Worm (Caenorhabditis elegans) whole organism, L2 larva: Measurements from ENCODE around the gene K04D7.6.

Source experiments
- C34F6.9 ChIP-seq: fragments of 150-350 bp; optimal IDR thresholded peaks from 2 replicates; lab custom pipeline; 2014; ENCODE audit warnings: missing biosample characterization, missing genetic modification characterization
- F13H6.1 ChIP-seq: sonication (generic microtip); optimal IDR thresholded peaks from 2 replicates; lab custom pipeline; 2016; ENCODE audit warnings: missing genetic modification characterization, missing compliant biosample characterization
- R02D3.7 ChIP-seq: fragments of 150-350 bp; optimal IDR thresholded peaks from 2 replicates; lab custom pipeline; 2014; ENCODE audit warnings: missing biosample characterization, missing genetic modification characterization
- Y55F3AM.14 ChIP-seq: fragments of 200-800 bp; sonication (Bioruptor generic); optimal IDR thresholded peaks from 2 replicates; lab custom pipeline; 2018; ENCODE audit warnings: mild to moderate bottlenecking, missing genetic modification characterization, missing compliant biosample characterization
- ZK546.5 ChIP-seq: sonication (generic microtip); optimal IDR thresholded peaks from 2 replicates; lab custom pipeline; 2017; ENCODE audit warnings: missing biosample characterization, missing genetic modification characterization
- alr-1 ChIP-seq: fragments of 150-350 bp; optimal IDR thresholded peaks from 2 replicates; lab custom pipeline; 2014; ENCODE audit warnings: missing biosample characterization, missing genetic modification characterization
- aly-2 ChIP-seq: fragments of 150-350 bp; optimal IDR thresholded peaks from 2 replicates; lab custom pipeline; 2014; ENCODE audit warnings: missing biosample characterization, missing genetic modification characterization
- ama-1 ChIP-seq: fragments of 150-350 bp; optimal IDR thresholded peaks from 2 replicates; lab custom pipeline; 2018; ENCODE audit warnings: inconsistent platforms
- ceh-16 ChIP-seq: fragments of 150-350 bp; optimal IDR thresholded peaks from 2 replicates; lab custom pipeline; 2014; ENCODE audit warnings: missing biosample characterization, missing genetic modification characterization
- ceh-82 ChIP-seq: fragments of 150-350 bp; optimal IDR thresholded peaks from 2 replicates; lab custom pipeline; 2014; ENCODE audit warnings: missing biosample characterization, missing genetic modification characterization
- dmd-4 ChIP-seq: sonication (generic microtip); optimal IDR thresholded peaks from 2 replicates; lab custom pipeline; 2017; ENCODE audit warnings: missing biosample characterization, missing genetic modification characterization
- egl-27 ChIP-seq: sonication (generic microtip); optimal IDR thresholded peaks from 3 replicates; lab custom pipeline; 2017; ENCODE audit warnings: missing biosample characterization, missing genetic modification reagents, missing genetic modification characterization
- elt-3 ChIP-seq: sonication (generic microtip); optimal IDR thresholded peaks from 2 replicates; lab custom pipeline; 2017; ENCODE audit warnings: missing biosample characterization, missing genetic modification characterization
- fos-1 ChIP-seq: fragments of 150-350 bp; optimal IDR thresholded peaks from 2 replicates; lab custom pipeline; 2014; ENCODE audit warnings: missing biosample characterization, missing genetic modification characterization
- gmeb-1 ChIP-seq: fragments of 150-350 bp; optimal IDR thresholded peaks from 2 replicates; lab custom pipeline; 2014; ENCODE audit warnings: missing biosample characterization, missing genetic modification characterization
- lin-11 ChIP-seq: fragments of 150-350 bp; sonication (generic microtip); optimal IDR thresholded peaks from 2 replicates; lab custom pipeline; 2014; ENCODE audit warnings: missing biosample characterization, missing genetic modification characterization, inconsistent platforms, mixed read lengths
- lin-13 ChIP-seq: fragments of 150-350 bp; optimal IDR thresholded peaks from 2 replicates; lab custom pipeline; 2014; ENCODE audit warnings: missing biosample characterization, missing genetic modification reagents, missing genetic modification characterization
- lin-39 ChIP-seq: fragments of 150-350 bp; optimal IDR thresholded peaks from 2 replicates; lab custom pipeline; 2014; ENCODE audit warnings: missing biosample characterization, missing genetic modification reagents, missing genetic modification characterization
- mbf-1 ChIP-seq: sonication (generic microtip); optimal IDR thresholded peaks from 2 replicates; lab custom pipeline; 2017; ENCODE audit warnings: missing biosample characterization, missing genetic modification characterization
- mdl-1 ChIP-seq, 2 experiments: fragments of 150-350 bp in 1 of 2; sonication (generic microtip) in 1 of 2; optimal IDR thresholded peaks; 2 replicates each; lab custom pipeline; 2017; ENCODE audit warnings: missing biosample characterization in 2 of 2, missing genetic modification characterization in 2 of 2
- nhr-11 ChIP-seq: fragments of 150-350 bp; optimal IDR thresholded peaks from 2 replicates; lab custom pipeline; 2014; ENCODE audit warnings: missing biosample characterization, missing genetic modification characterization
- nhr-12 ChIP-seq: fragments of 150-350 bp; optimal IDR thresholded peaks from 2 replicates; lab custom pipeline; 2014; ENCODE audit warnings: missing biosample characterization, missing genetic modification characterization
- nhr-129 ChIP-seq: fragments of 150-350 bp; optimal IDR thresholded peaks from 2 replicates; lab custom pipeline; 2014; ENCODE audit warnings: missing biosample characterization, missing genetic modification characterization
- nhr-21 ChIP-seq: fragments of 150-350 bp; optimal IDR thresholded peaks from 2 replicates; lab custom pipeline; 2014; ENCODE audit warnings: missing biosample characterization, missing genetic modification characterization
- nhr-237 ChIP-seq: fragments of 150-350 bp; optimal IDR thresholded peaks from 2 replicates; lab custom pipeline; 2014; ENCODE audit warnings: missing biosample characterization, missing genetic modification characterization
- nhr-25 ChIP-seq: fragments of 150-350 bp; sonication (generic microtip); optimal IDR thresholded peaks from 3 replicates; lab custom pipeline; 2014; ENCODE audit warnings: missing biosample characterization, missing genetic modification characterization
- nhr-6 ChIP-seq: fragments of 150-350 bp; optimal IDR thresholded peaks from 2 replicates; lab custom pipeline; 2014; ENCODE audit warnings: missing biosample characterization, missing genetic modification characterization
- peb-1 ChIP-seq: fragments of 150-350 bp; optimal IDR thresholded peaks from 2 replicates; lab custom pipeline; 2014; ENCODE audit warnings: missing biosample characterization, missing genetic modification characterization
- skn-1 ChIP-seq: sonication (generic microtip); optimal IDR thresholded peaks from 2 replicates; lab custom pipeline; 2017; ENCODE audit warnings: missing biosample characterization, missing genetic modification characterization
- sma-3 ChIP-seq: sonication (generic microtip); optimal IDR thresholded peaks from 2 replicates; lab custom pipeline; 2016; ENCODE audit warnings: missing genetic modification reagents, missing genetic modification characterization, missing compliant biosample characterization
- sma-9 ChIP-seq, 2 experiments: fragments of 150-350 bp in 1 of 2; sonication (generic microtip) in 1 of 2; optimal IDR thresholded peaks; 2 replicates each; lab custom pipeline; 2014 to 2016; ENCODE audit warnings: missing genetic modification characterization in 2 of 2, mild to moderate bottlenecking in 1 of 2, missing biosample characterization in 1 of 2, missing compliant biosample characterization in 1 of 2, missing genetic modification reagents in 1 of 2, moderate library complexity in 1 of 2
- unc-55 ChIP-seq: fragments of 150-350 bp; sonication (generic microtip); optimal IDR thresholded peaks from 3 replicates; lab custom pipeline; 2014; ENCODE audit warnings: missing biosample characterization, missing genetic modification reagents, missing genetic modification characterization
- unc-62 ChIP-seq: fragments of 150-350 bp; optimal IDR thresholded peaks from 2 replicates; lab custom pipeline; 2014; ENCODE audit warnings: missing biosample characterization, missing genetic modification reagents, missing genetic modification characterization
- zag-1 ChIP-seq: fragments of 150-350 bp; optimal IDR thresholded peaks from 2 replicates; lab custom pipeline; 2014; ENCODE audit warnings: missing biosample characterization, missing genetic modification characterization
- ztf-1 ChIP-seq: fragments of 200-800 bp; sonication (Bioruptor generic); conservative IDR thresholded peaks from 2 replicates; pipeline ENCODE4 v1.3.6; 2022; ENCODE audit warnings: missing genetic modification characterization, missing compliant biosample characterization
- ztf-11 ChIP-seq: sonication (generic microtip); optimal IDR thresholded peaks from 2 replicates; lab custom pipeline; 2017; ENCODE audit warnings: missing biosample characterization, missing genetic modification characterization

K04D7.6 gene

ce11 chrIV:10216078-10216477 is 10.0 kb upstream of the K04D7.6 start, which contains the start of gene col-124:
Gene col-124, plus strand, starts transcription at chrIV:10216451.
- TF ChIP-seq nhr-11 (tag; lab: Kevin White, UChicago) (no peak), unc-55 (GFP tag; lab: Kevin White, UChicago) (no peak), sma-3 (GFP tag; lab: Kevin White, UChicago) (no peak), mbf-1 (no peak), ama-1 (lab: Kevin White, UChicago) (no peak), unc-62 (GFP tag; lab: Kevin White, UChicago) (no peak), ztf-11 (tag; lab: Kevin White, UChicago) (no peak)

DNA sequence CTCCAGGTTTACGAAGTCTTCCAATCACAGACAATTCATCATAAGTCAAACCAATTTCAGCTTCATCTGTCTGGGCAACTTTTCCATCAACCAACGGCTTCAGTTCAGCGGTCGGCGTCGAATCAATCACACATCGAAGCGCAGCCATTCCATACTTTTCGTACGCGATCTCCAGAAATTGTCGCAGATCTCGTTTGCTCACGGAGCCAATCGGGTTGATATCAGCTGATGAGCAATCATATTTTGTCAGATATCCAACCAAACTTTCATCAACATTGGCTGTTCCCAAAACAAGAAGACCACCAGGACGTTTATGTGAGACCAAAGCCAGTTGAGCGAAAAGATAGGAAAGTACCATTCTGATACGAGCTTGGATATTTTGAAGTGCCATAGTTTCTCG is 9.3 kb upstream of the K04D7.6 start:
- TF ChIP-seq aly-2 (tag; lab: Kevin White, UChicago) (no peak), nhr-6 (no peak), ceh-82 (tag; lab: Kevin White, UChicago) (no peak), dmd-4 (no peak), ZK546.5 (tag; lab: Kevin White, UChicago) (no peak), nhr-12 (tag; lab: Kevin White, UChicago) (no peak), nhr-129 (no peak), mbf-1 (no peak), lin-39 (no peak), peb-1 (no peak)

DNA sequence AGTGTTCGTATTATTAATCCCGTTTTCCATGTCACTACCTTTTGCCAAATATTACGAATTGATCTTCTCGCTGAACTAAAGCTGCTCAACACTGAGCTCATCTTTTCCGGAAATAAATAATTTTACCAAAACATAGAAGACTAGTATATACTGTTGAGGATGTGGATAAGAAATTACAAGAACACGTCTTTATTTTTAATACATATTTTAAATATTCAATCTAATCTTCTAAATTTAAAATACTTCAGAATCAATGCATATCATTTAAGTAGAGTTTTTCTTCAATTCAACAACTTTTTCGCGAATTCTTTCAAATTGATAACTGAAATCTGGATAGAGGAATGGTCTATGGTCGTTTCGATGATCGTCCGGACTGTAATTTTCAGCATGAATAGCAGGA is 8.7 kb upstream of the K04D7.6 start, which contains the start of gene abt-1:
abt-1 (minus strand) TSS at position 101 of the 400 bp plus-strand sequence.
- TF ChIP-seq nhr-25 (tag; lab: Kevin White, UChicago): no peak
- TF ChIP-seq R02D3.7 (tag; lab: Kevin White, UChicago): no peak

ce11 chrIV:10197317-10197867 is 8.7 kb downstream of the K04D7.6 start, which contains the start of gene gon-4:
Gene gon-4, plus strand, starts transcription at chrIV:10197817.
- no peak for TF ChIP-seq lin-13 (GFP tag; lab: Kevin White, UChicago)
- no peak for TF ChIP-seq aly-2 (tag; lab: Kevin White, UChicago)
- no peak for TF ChIP-seq nhr-25 (tag; lab: Kevin White, UChicago)
- no peak for TF ChIP-seq alr-1 (tag; lab: Kevin White, UChicago)
- TF ChIP-seq nhr-12 (tag; lab: Kevin White, UChicago): no peak
- TF ChIP-seq ztf-11 (tag; lab: Kevin White, UChicago): no peak
- no peak for TF ChIP-seq elt-3 (tag; lab: Kevin White, UChicago)
- no peak for TF ChIP-seq F13H6.1 (tag; lab: Kevin White, UChicago)
- TF ChIP-seq Y55F3AM.14 (GFP tag; lab: Kevin White, UChicago): no peak
- TF ChIP-seq C34F6.9: no peak
- TF ChIP-seq gmeb-1 (tag; lab: Kevin White, UChicago): no peak
- TF ChIP-seq fos-1 (tag; lab: Kevin White, UChicago): no peak
- no peak for TF ChIP-seq lin-11 (tag; lab: Kevin White, UChicago)
- no peak for TF ChIP-seq egl-27 (tag; lab: Kevin White, UChicago)
- no peak for TF ChIP-seq zag-1 (tag; lab: Kevin White, UChicago)
- no peak for TF ChIP-seq R02D3.7 (tag; lab: Kevin White, UChicago)

DNA sequence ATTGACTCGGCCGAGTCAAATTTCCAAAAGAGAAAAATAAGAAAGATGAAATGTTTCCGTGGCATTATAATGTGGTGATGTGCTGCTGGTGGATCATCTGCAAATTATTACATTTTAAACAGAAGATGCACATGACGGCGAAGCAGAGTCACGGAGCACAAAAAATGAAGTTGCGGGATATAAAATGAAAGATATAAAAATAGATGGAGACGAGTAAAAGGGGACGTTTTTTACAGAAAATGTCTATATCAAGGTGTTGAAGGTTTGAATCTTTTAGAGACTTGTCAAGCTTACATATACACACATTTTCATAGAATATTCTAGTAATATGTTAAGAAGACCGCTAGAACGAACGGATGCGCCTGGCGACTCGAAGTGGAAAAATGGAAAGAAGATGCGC is 11.7 kb downstream of the K04D7.6 start, which contains the start of gene ptrg-1:
ptrg-1 (minus strand) TSS at position 101 of the 400 bp plus-strand sequence.
- no peak for TF ChIP-seq skn-1 (tag; lab: Kevin White, UChicago)
- no peak for TF ChIP-seq nhr-25 (tag; lab: Kevin White, UChicago)
- no peak for TF ChIP-seq egl-27 (tag; lab: Kevin White, UChicago)
- TF ChIP-seq alr-1 (tag; lab: Kevin White, UChicago): no peak
- no peak for TF ChIP-seq Y55F3AM.14 (GFP tag; lab: Kevin White, UChicago)
- TF ChIP-seq nhr-21 (tag; lab: Kevin White, UChicago): no peak
- no peak for TF ChIP-seq zag-1 (tag; lab: Kevin White, UChicago)
- TF ChIP-seq dmd-4: no peak
- TF ChIP-seq ceh-16 (tag; lab: Kevin White, UChicago): no peak
- TF ChIP-seq R02D3.7 (tag; lab: Kevin White, UChicago): no peak
- TF ChIP-seq ceh-82 (tag; lab: Kevin White, UChicago): no peak
- no peak for TF ChIP-seq mdl-1 (tag; optimal IDR thresholded peaks at IDR 0.05; lab: Kevin White, UChicago)
- TF ChIP-seq aly-2 (tag; lab: Kevin White, UChicago): no peak
- TF ChIP-seq ztf-1: no peak
- TF ChIP-seq sma-3 (GFP tag; lab: Kevin White, UChicago): no peak
- TF ChIP-seq unc-62 (GFP tag; lab: Kevin White, UChicago): no peak
- TF ChIP-seq nhr-237 (tag; lab: Kevin White, UChicago): no peak
- TF ChIP-seq mbf-1: no peak
- no peak for TF ChIP-seq sma-9 (GFP tag; optimal IDR thresholded peaks at IDR 0.05; lab: Kevin White, UChicago)
- no peak for TF ChIP-seq sma-9 (tag; optimal IDR thresholded peaks at IDR 0.05; lab: Kevin White, UChicago)
